Worm (Caenorhabditis elegans): Measurements from ENCODE around the gene eef-1A.1.
A peak's percentile ranks its signal among the peaks of the same experiment; 100 is the strongest.

Gene eef-1A.1

DNA sequence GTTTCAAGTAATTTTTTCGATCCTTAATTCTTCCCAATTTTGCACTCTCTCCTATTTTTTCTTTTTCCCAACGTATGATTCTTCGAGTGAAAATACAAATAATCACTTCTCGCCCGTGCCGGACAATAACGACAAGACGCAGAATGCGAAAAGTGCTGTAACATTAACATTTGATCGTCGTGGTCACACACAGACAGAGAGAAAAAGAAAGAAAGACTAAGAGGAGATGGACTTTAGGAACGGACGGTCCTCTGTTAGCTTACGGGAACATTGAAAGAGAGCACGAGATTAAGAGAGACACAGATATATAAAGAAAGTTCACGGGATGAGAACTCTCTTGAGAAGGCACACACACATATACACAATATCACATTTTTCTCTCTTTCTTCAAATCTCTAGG is 23.6 kb downstream of the eef-1A.1 start:
- TF ChIP-seq nhr-80 (tag; optimal IDR thresholded peaks at IDR 0.05) (peak; percentile 24), attf-3 (GFP tag; conservative IDR thresholded peaks at IDR 0.05) (peak; percentile 50), zfh-2 (GFP tag; conservative IDR thresholded peaks at IDR 0.05) (no peak), cebp-1 (GFP tag; IDR thresholded peaks at IDR 0.05) (no peak), cebp-1 (tag; optimal IDR thresholded peaks at IDR 0.05) (peak; percentile 17), ztf-18 (tag; optimal IDR thresholded peaks at IDR 0.05) (no peak)

DNA sequence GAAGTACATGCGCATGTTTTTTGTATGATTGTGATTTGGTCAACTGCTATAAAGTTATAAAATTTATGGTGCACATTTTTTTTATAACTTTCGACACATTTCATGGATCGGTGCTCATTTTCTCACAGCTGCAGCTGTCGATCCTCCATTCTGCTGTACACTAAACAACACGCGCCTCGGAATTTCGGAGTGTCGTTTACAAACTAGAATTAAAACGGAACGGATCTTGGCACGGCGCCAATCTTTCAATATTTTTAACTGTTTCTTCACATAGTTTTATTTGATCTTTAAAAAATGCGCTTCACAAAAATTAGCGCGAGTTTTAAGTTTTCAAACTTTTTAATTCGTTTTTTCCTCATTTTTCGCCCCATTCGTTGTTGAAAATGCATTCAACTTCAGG is 25.1 kb downstream of the eef-1A.1 start, which contains the start of gene let-711:
Gene let-711 (plus strand): TSS at position 337 of the 400 bp plus-strand sequence.
- TF ChIP-seq snpc-3.4 (tag; optimal IDR thresholded peaks at IDR 0.05) (peak; percentile 7), dpl-1 (GFP tag; optimal IDR thresholded peaks at IDR 0.05) (peak; percentile 37), madf-6 (GFP tag; IDR thresholded peaks at IDR 0.05) (peak; percentile 92), Y53F4B.3 (GFP tag; IDR thresholded peaks at IDR 0.05) (no peak), nhr-179 (tag; optimal IDR thresholded peaks at IDR 0.05) (no peak), ekl-4 (GFP tag; IDR thresholded peaks at IDR 0.05) (0 out of 2 replicates have a peak, but pooled peaks have one; percentile 29), Y95B8A.8 (GFP tag; IDR thresholded peaks at IDR 0.05) (0 out of 2 replicates have a peak, but pooled peaks have one; percentile 7), attf-3 (GFP tag; conservative IDR thresholded peaks at IDR 0.05) (peak; percentile 95), snpc-4 (GFP tag; optimal IDR thresholded peaks at IDR 0.05) (peak; percentile 22), snpc-4 (tag; optimal IDR thresholded peaks at IDR 0.05) (no peak), B0261.1 (tag; optimal IDR thresholded peaks at IDR 0.05) (no peak), lsl-1 (GFP tag; optimal IDR thresholded peaks at IDR 0.05) (peak; percentile 48), athp-1 (tag; optimal IDR thresholded peaks at IDR 0.05) (no peak), F33H1.4 (GFP tag; IDR thresholded peaks at IDR 0.05) (peak; percentile 62), ceh-91 (GFP tag; IDR thresholded peaks at IDR 0.05) (peak; percentile 78), hsf-1 (GFP tag; IDR thresholded peaks at IDR 0.05) (0 out of 2 replicates have a peak, but pooled peaks have one; percentile 39), xnd-1 (tag; optimal IDR thresholded peaks at IDR 0.05) (peak; percentile 60), madf-3 (GFP tag; IDR thresholded peaks at IDR 0.05) (0 out of 2 replicates have a peak, but pooled peaks have one; percentile 79), ztf-6 (GFP tag; IDR thresholded peaks at IDR 0.05) (no peak), madf-8 (GFP tag; conservative IDR thresholded peaks at IDR 0.05) (peak; percentile 79), D2030.7 (GFP tag; IDR thresholded peaks at IDR 0.05) (peak; percentile 53), efl-1 (GFP tag; optimal IDR thresholded peaks at IDR 0.05) (peak; percentile 89), lin-54 (GFP tag; optimal IDR thresholded peaks at IDR 0.05) (peak; percentile 55), dox-1 (GFP tag; IDR thresholded peaks at IDR 0.05) (peak; percentile 18; the same call in 1 of the 2 replicates), nhr-27 (tag; optimal IDR thresholded peaks at IDR 0.05) (no peak)

DNA sequence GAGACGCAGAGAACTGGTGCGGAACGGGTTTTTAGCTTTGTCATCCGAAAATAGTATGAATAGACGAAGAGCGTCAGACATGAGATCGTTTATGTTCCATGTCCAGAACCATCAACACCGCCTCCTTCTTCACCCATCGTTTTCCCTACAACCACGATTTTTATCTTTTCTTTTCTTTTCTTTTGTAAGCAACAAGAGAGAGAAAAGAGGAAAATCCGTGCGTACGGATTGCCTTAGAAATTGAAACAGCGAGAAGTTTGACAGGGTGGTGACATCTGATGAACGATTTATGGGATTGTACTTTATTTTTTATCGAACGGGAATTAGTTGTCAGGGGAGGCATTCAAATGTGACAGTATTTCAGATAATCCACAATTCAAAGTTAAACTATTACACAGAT is 25.8 kb downstream of the eef-1A.1 start, which contains the start of gene abu-13:
Gene abu-13 (minus strand): TSS at position 152 of the 400 bp plus-strand sequence.
- TF ChIP-seq him-1 (tag; optimal IDR thresholded peaks at IDR 0.05) (no peak), aptf-3 (GFP tag; IDR thresholded peaks at IDR 0.05) (no peak), Y67H2A.10 (GFP tag; conservative IDR thresholded peaks at IDR 0.05) (no peak), sdz-38 (tag; optimal IDR thresholded peaks at IDR 0.05) (no peak), Y53G8AR.9 (GFP tag; conservative IDR thresholded peaks at IDR 0.05) (no peak), nfya-2 (GFP tag; IDR thresholded peaks at IDR 0.05) (no peak), dox-1 (GFP tag; IDR thresholded peaks at IDR 0.05) (no peak), sptf-2 (GFP tag; optimal IDR thresholded peaks at IDR 0.05) (no peak), lag-1 (GFP tag; IDR thresholded peaks at IDR 0.05) (no peak), egl-18 (GFP tag; IDR thresholded peaks at IDR 0.05) (no peak), nfya-1 (tag; optimal IDR thresholded peaks at IDR 0.05; ENCODE audit: borderline replicate concordance, insufficient read depth) (no peak), ceh-40 (GFP tag; IDR thresholded peaks at IDR 0.05) (no peak), ztf-26 (tag; optimal IDR thresholded peaks at IDR 0.05) (no peak), B0035.1 (tag; optimal IDR thresholded peaks at IDR 0.05) (no peak)

Data from whole organism, young adult.